Worm (Caenorhabditis elegans) whole organism, L3 larva: ENCODE data around the gene F46F5.15.

Experiments
- aly-2 ChIP-seq: fragments of 150-350 bp; optimal IDR thresholded peaks from 2 replicates; lab custom pipeline; 2014; ENCODE audit warnings: missing biosample characterization, missing genetic modification characterization
- daf-12 ChIP-seq: fragments of 150-350 bp; optimal IDR thresholded peaks from 2 replicates; lab custom pipeline; 2014; ENCODE audit warnings: missing biosample characterization, missing genetic modification reagents, missing genetic modification characterization
- egl-5 ChIP-seq: fragments of 150-350 bp; optimal IDR thresholded peaks from 2 replicates; lab custom pipeline; 2017; ENCODE audit warnings: missing biosample characterization, missing genetic modification reagents, missing genetic modification characterization, inconsistent platforms
- elt-2 ChIP-seq: sonication (generic microtip); optimal IDR thresholded peaks from 2 replicates; lab custom pipeline; 2016; ENCODE audit warnings: missing genetic modification reagents, mild to moderate bottlenecking, missing genetic modification characterization, missing compliant biosample characterization
- fos-1 ChIP-seq: fragments of 150-350 bp; optimal IDR thresholded peaks from 2 replicates; lab custom pipeline; 2014; ENCODE audit warnings: missing biosample characterization, missing genetic modification characterization
- lin-15B ChIP-seq: fragments of 150-350 bp; optimal IDR thresholded peaks from 2 replicates; lab custom pipeline; 2014; ENCODE audit warnings: missing biosample characterization, missing genetic modification characterization
- lin-39 ChIP-seq: fragments of 150-350 bp; optimal IDR thresholded peaks from 2 replicates; lab custom pipeline; 2018; ENCODE audit warnings: missing biosample characterization, missing genetic modification reagents, missing genetic modification characterization
- mdl-1 ChIP-seq: fragments of 150-350 bp; optimal IDR thresholded peaks from 2 replicates; lab custom pipeline; 2014; ENCODE audit warnings: missing biosample characterization, missing genetic modification characterization
- nhr-11 ChIP-seq: fragments of 150-350 bp; optimal IDR thresholded peaks from 2 replicates; lab custom pipeline; 2014; ENCODE audit warnings: missing biosample characterization, missing genetic modification characterization
- pha-4 ChIP-seq: fragments of 150-350 bp; optimal IDR thresholded peaks from 2 replicates; lab custom pipeline; 2014; ENCODE audit warnings: missing biosample characterization, missing genetic modification reagents, missing genetic modification characterization
- sea-2 ChIP-seq: fragments of 150-350 bp; sonication (generic microtip); optimal IDR thresholded peaks from 4 replicates; lab custom pipeline; 2014; ENCODE audit warnings: missing biosample characterization, missing genetic modification reagents, missing genetic modification characterization
- unc-62 ChIP-seq: fragments of 150-350 bp; sonication (generic microtip); optimal IDR thresholded peaks from 4 replicates; lab custom pipeline; 2014; ENCODE audit warnings: missing biosample characterization, missing genetic modification reagents, missing genetic modification characterization

DNA sequence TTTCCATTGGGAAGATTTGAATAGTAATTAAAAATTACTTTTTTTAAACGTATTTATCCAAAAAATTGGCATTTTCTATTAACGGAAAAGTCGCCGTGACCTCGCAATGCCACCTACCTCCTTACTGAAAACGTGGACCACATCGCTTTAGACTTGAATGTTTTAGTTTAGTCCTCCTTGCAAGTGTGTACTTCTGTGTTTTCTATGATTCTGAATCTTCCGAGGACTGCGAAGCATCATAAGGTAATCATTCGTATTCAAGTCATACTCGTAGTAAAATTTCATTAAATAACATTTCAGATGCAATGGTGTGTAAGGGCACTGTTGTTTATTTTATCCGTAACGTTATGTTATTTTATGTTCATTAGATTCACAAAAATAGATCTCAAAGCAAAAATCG is 20.2 kb downstream of the F46F5.15 start, which contains the start of gene F46F5.11:
- TF ChIP-seq mdl-1 (no peak), lin-15B (tag; lab: Kevin White, UChicago) (no peak), unc-62 (GFP tag; lab: Kevin White, UChicago) (no peak), pha-4 (tag; lab: Kevin White, UChicago) (no peak), fos-1 (tag; lab: Kevin White, UChicago) (no peak), elt-2 (no peak), nhr-11 (tag; lab: Kevin White, UChicago) (no peak), egl-5 (tag; lab: Kevin White, UChicago) (no peak), lin-39 (tag; lab: Kevin White, UChicago) (no peak), daf-12 (tag; lab: Kevin White, UChicago) (no peak), sea-2 (GFP tag; lab: Kevin White, UChicago) (no peak), aly-2 (no peak)
